Worm (Caenorhabditis elegans) whole organism, young adult: ENCODE data around the gene F46E10.3.

Experiments used
- F37B4.10 ChIP-seq: fragments of 200-800 bp; sonication (Bioruptor generic); IDR thresholded peaks from 2 replicates; pipeline ENCODE4 v1.3.6; 2022; ENCODE audit warnings: missing genetic modification characterization, missing compliant biosample characterization
- K12H6.12 ChIP-seq: fragments of 200-800 bp; sonication (Bioruptor generic); optimal IDR thresholded peaks from 2 replicates; lab custom pipeline; 2018; ENCODE audit warnings: mild to moderate bottlenecking, missing genetic modification characterization, missing compliant biosample characterization
- snpc-4 ChIP-seq, 5 experiments: fragments of 150-350 bp in 1 of 5; sonication (generic microtip) in 4 of 5; optimal IDR thresholded peaks; 2 replicates each; lab custom pipeline; 2014 to 2018; ENCODE audit warnings: missing genetic modification characterization in 5 of 5, missing biosample characterization in 3 of 5, antibody characterized with exemption in 2 of 5, mild to moderate bottlenecking in 2 of 5, missing compliant biosample characterization in 2 of 5, missing genotype in 2 of 5, moderate library complexity in 2 of 5, missing genetic modification reagents in 1 of 5

ce11 chrV:6548309-6548708 lies 30.2 kb downstream of the F46E10.3 start:
- TF ChIP-seq F37B4.10 (no peak), snpc-4 (GFP tag; optimal IDR thresholded peaks at IDR 0.05; lab: Kevin White, UChicago) (no peak), snpc-4 (tag; optimal IDR thresholded peaks at IDR 0.05; lab: Kevin White, UChicago) (no peak), K12H6.12 (tag; lab: Kevin White, UChicago) (no peak)
